Worm (Caenorhabditis elegans) whole organism, L3 larva: ENCODE data around the gene spp-26.
"Not testable (repeated sequence)": the region's sequence is repeated elsewhere in the genome, so short reads cannot be mapped to it uniquely, and the experiment has no call there.

ENCODE experiments used
- ZK546.5 ChIP-seq: sonication (generic microtip); optimal IDR thresholded peaks from 2 replicates; lab custom pipeline; 2017; ENCODE audit warnings: missing biosample characterization, missing genetic modification characterization
- aly-2 ChIP-seq: fragments of 150-350 bp; optimal IDR thresholded peaks from 2 replicates; lab custom pipeline; 2014; ENCODE audit warnings: missing biosample characterization, missing genetic modification characterization
- ama-1 ChIP-seq: fragments of 150-350 bp; optimal IDR thresholded peaks from 2 replicates; lab custom pipeline; 2018
- ceh-82 ChIP-seq: fragments of 150-350 bp; optimal IDR thresholded peaks from 2 replicates; lab custom pipeline; 2014; ENCODE audit warnings: missing biosample characterization, missing genetic modification characterization
- daf-12 ChIP-seq: fragments of 150-350 bp; optimal IDR thresholded peaks from 2 replicates; lab custom pipeline; 2014; ENCODE audit warnings: missing biosample characterization, missing genetic modification reagents, missing genetic modification characterization
- egl-27 ChIP-seq: sonication (generic microtip); optimal IDR thresholded peaks from 4 replicates; lab custom pipeline; 2017; ENCODE audit warnings: missing biosample characterization, missing genetic modification reagents, missing genetic modification characterization
- egl-5 ChIP-seq: fragments of 150-350 bp; optimal IDR thresholded peaks from 2 replicates; lab custom pipeline; 2017; ENCODE audit warnings: missing biosample characterization, missing genetic modification reagents, missing genetic modification characterization, inconsistent platforms
- elt-1 ChIP-seq: fragments of 150-350 bp; optimal IDR thresholded peaks from 2 replicates; lab custom pipeline; 2014; ENCODE audit warnings: missing biosample characterization, missing genetic modification characterization
- elt-2 ChIP-seq: sonication (generic microtip); optimal IDR thresholded peaks from 2 replicates; lab custom pipeline; 2016; ENCODE audit warnings: missing genetic modification reagents, mild to moderate bottlenecking, missing genetic modification characterization, missing compliant biosample characterization
- elt-3 ChIP-seq, 3 experiments: fragments of 150-350 bp in 1 of 3; sonication (generic microtip) in 2 of 3; optimal IDR thresholded peaks; 2 replicates in 2 of 3; 4 replicates in 1 of 3; lab custom pipeline; 2014 to 2017; ENCODE audit warnings: missing biosample characterization in 3 of 3, missing genetic modification characterization in 3 of 3
- fkh-10 ChIP-seq: sonication (generic microtip); optimal IDR thresholded peaks from 2 replicates; lab custom pipeline; 2017; ENCODE audit warnings: missing biosample characterization, missing genetic modification reagents, missing genetic modification characterization
- fkh-2 ChIP-seq: fragments of 150-350 bp; optimal IDR thresholded peaks from 2 replicates; lab custom pipeline; 2014; ENCODE audit warnings: missing biosample characterization, missing genetic modification reagents, missing genetic modification characterization
- fos-1 ChIP-seq: fragments of 150-350 bp; optimal IDR thresholded peaks from 2 replicates; lab custom pipeline; 2014; ENCODE audit warnings: missing biosample characterization, missing genetic modification characterization
- hmg-11 ChIP-seq: sonication (generic microtip); optimal IDR thresholded peaks from 2 replicates; lab custom pipeline; 2016; ENCODE audit warnings: missing genetic modification characterization, missing compliant biosample characterization
- jun-1 ChIP-seq: fragments of 150-350 bp; optimal IDR thresholded peaks from 2 replicates; lab custom pipeline; 2014; ENCODE audit warnings: missing biosample characterization, missing genetic modification reagents, missing genetic modification characterization
- lin-15B ChIP-seq: fragments of 150-350 bp; optimal IDR thresholded peaks from 2 replicates; lab custom pipeline; 2014; ENCODE audit warnings: missing biosample characterization, missing genetic modification characterization
- lin-39 ChIP-seq: fragments of 150-350 bp; optimal IDR thresholded peaks from 2 replicates; lab custom pipeline; 2018; ENCODE audit warnings: missing biosample characterization, missing genetic modification reagents, missing genetic modification characterization
- mdl-1 ChIP-seq: fragments of 150-350 bp; optimal IDR thresholded peaks from 2 replicates; lab custom pipeline; 2014; ENCODE audit warnings: missing biosample characterization, missing genetic modification characterization
- mml-1 ChIP-seq: fragments of 150-350 bp; sonication (generic microtip); optimal IDR thresholded peaks from 3 replicates; lab custom pipeline; 2014; ENCODE audit warnings: missing biosample characterization, missing genetic modification characterization
- nfya-1 ChIP-seq: sonication (generic microtip); optimal IDR thresholded peaks from 2 replicates; lab custom pipeline; 2017; ENCODE audit warnings: missing genetic modification characterization, mild to moderate bottlenecking, missing compliant biosample characterization, antibody characterized with exemption, moderate library complexity; ENCODE audit not compliant: insufficient read depth
- nhr-11 ChIP-seq: fragments of 150-350 bp; optimal IDR thresholded peaks from 2 replicates; lab custom pipeline; 2014; ENCODE audit warnings: missing biosample characterization, missing genetic modification characterization
- nhr-12 ChIP-seq: fragments of 150-350 bp; optimal IDR thresholded peaks from 2 replicates; lab custom pipeline; 2014; ENCODE audit warnings: missing biosample characterization, missing genetic modification characterization
- nhr-23 ChIP-seq: fragments of 150-350 bp; optimal IDR thresholded peaks from 2 replicates; lab custom pipeline; 2014; ENCODE audit warnings: missing biosample characterization, missing genetic modification reagents, missing genetic modification characterization
- nhr-237 ChIP-seq: fragments of 150-350 bp; optimal IDR thresholded peaks from 2 replicates; lab custom pipeline; 2014; ENCODE audit warnings: missing biosample characterization, missing genetic modification characterization
- nhr-25 ChIP-seq: sonication (generic microtip); optimal IDR thresholded peaks from 2 replicates; lab custom pipeline; 2017; ENCODE audit warnings: missing biosample characterization, missing genetic modification characterization
- nhr-28 ChIP-seq: fragments of 150-350 bp; optimal IDR thresholded peaks from 2 replicates; lab custom pipeline; 2014; ENCODE audit warnings: missing biosample characterization, missing genetic modification characterization
- nhr-67 ChIP-seq: fragments of 150-350 bp; optimal IDR thresholded peaks from 2 replicates; lab custom pipeline; 2014; ENCODE audit warnings: missing biosample characterization, missing genetic modification characterization
- nhr-76 ChIP-seq: fragments of 150-350 bp; sonication (generic microtip); optimal IDR thresholded peaks from 5 replicates; lab custom pipeline; 2014; ENCODE audit warnings: missing biosample characterization, missing genetic modification characterization
- nhr-77 ChIP-seq: fragments of 150-350 bp; optimal IDR thresholded peaks from 2 replicates; lab custom pipeline; 2014; ENCODE audit warnings: missing biosample characterization, missing genetic modification characterization
- pha-4 ChIP-seq: fragments of 150-350 bp; optimal IDR thresholded peaks from 2 replicates; lab custom pipeline; 2014; ENCODE audit warnings: missing biosample characterization, missing genetic modification reagents, missing genetic modification characterization
- pqm-1 ChIP-seq: fragments of 150-350 bp; optimal IDR thresholded peaks from 2 replicates; lab custom pipeline; 2017; ENCODE audit warnings: missing biosample characterization, missing genetic modification characterization, inconsistent platforms
- sea-2 ChIP-seq: fragments of 150-350 bp; sonication (generic microtip); optimal IDR thresholded peaks from 4 replicates; lab custom pipeline; 2014; ENCODE audit warnings: missing biosample characterization, missing genetic modification reagents, missing genetic modification characterization
- skn-1 ChIP-seq: fragments of 150-350 bp; optimal IDR thresholded peaks from 2 replicates; lab custom pipeline; 2014; ENCODE audit warnings: missing biosample characterization, missing genetic modification characterization
- snpc-4 ChIP-seq: fragments of 150-350 bp; optimal IDR thresholded peaks from 2 replicates; lab custom pipeline; 2014; ENCODE audit warnings: missing biosample characterization, missing genetic modification characterization
- tbx-2 ChIP-seq: sonication (generic microtip); optimal IDR thresholded peaks from 2 replicates; lab custom pipeline; 2016; ENCODE audit warnings: mild to moderate bottlenecking, missing genetic modification characterization, missing compliant biosample characterization
- unc-39 ChIP-seq: sonication (generic microtip); optimal IDR thresholded peaks from 4 replicates; lab custom pipeline; 2017; ENCODE audit warnings: missing biosample characterization, missing genetic modification characterization
- unc-62 ChIP-seq: fragments of 150-350 bp; sonication (generic microtip); optimal IDR thresholded peaks from 4 replicates; lab custom pipeline; 2014; ENCODE audit warnings: missing biosample characterization, missing genetic modification reagents, missing genetic modification characterization
- ztf-4 ChIP-seq: fragments of 150-350 bp; optimal IDR thresholded peaks from 2 replicates; lab custom pipeline; 2014; ENCODE audit warnings: missing biosample characterization, missing genetic modification characterization

The spp-26 gene

DNA sequence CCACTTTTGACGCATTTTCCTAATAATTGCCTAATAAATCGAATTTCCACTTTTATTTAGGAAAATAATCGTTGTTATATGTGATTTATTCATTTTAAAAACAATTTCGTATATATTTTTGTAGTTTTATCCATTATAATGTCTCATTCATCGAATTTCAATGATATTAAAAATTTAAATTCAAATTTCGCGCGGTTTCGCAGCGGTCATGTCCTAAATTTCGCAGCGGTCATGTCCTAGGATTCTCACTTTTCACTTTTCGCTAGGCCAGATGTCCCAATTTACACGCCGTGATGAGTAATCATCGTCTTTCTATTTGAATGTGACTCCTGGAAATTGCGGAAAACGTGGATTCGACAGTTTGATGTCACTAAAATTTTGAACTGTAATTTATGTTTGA, 22.8 kb upstream of the spp-26 start, which contains the start of gene ZK1055.4:
TSS of gene ZK1055.4 (plus strand) at position 301 of the 400 bp plus-strand sequence.
- not testable (repeated sequence) for TF ChIP-seq unc-62 (GFP tag; lab: Kevin White, UChicago); elt-2 (tag; lab: Kevin White, UChicago); nhr-28

DNA sequence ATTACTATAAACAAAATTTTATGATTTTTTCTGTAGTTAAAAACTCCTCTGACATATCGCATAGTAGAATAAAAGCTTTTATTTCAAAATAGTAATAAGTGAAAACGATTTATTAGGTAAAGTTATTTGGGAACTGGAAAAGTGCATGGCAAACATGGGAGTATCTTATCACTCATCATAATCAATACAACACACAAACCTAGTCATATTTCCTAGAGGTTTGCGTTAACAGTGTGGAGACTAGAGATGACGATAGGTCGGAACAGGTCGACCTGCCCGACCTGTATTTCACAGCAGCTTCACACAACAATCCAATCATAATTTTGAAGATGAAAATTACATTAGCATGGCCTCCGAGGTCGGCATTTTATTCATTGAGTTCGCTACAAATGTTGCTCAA, 21.0 kb upstream of the spp-26 start, which contains the start of gene EGAP9.3:
TSS of gene EGAP9.3 (minus strand) at position 131 of the 400 bp plus-strand sequence.
- TF ChIP-seq mdl-1: no peak
- no peak for TF ChIP-seq mml-1
- TF ChIP-seq tbx-2 (tag; lab: Kevin White, UChicago): no peak
- TF ChIP-seq aly-2 (tag; lab: Kevin White, UChicago): no peak
- no peak for TF ChIP-seq ZK546.5 (tag; lab: Kevin White, UChicago)
- no peak for TF ChIP-seq hmg-11 (tag; lab: Kevin White, UChicago)
- no peak for TF ChIP-seq nhr-11 (tag; lab: Kevin White, UChicago)
- no peak for TF ChIP-seq unc-62 (GFP tag; lab: Kevin White, UChicago)
- no peak for TF ChIP-seq daf-12 (tag; lab: Kevin White, UChicago)
- no peak for TF ChIP-seq elt-3 (tag; optimal IDR thresholded peaks at IDR 0.05; lab: Kevin White, UChicago)
- no peak for TF ChIP-seq nhr-76 (tag; lab: Kevin White, UChicago)
- no peak for TF ChIP-seq egl-5 (tag; lab: Kevin White, UChicago)
- no peak for TF ChIP-seq ama-1 (lab: Kevin White, UChicago)
- no peak for TF ChIP-seq nhr-77 (tag; lab: Kevin White, UChicago)
- no peak for TF ChIP-seq jun-1 (tag; lab: Kevin White, UChicago)
- TF ChIP-seq pqm-1 (tag; lab: Kevin White, UChicago): peak; percentile 21
- peak; percentile 34 for TF ChIP-seq elt-2 (tag; lab: Kevin White, UChicago)

DNA sequence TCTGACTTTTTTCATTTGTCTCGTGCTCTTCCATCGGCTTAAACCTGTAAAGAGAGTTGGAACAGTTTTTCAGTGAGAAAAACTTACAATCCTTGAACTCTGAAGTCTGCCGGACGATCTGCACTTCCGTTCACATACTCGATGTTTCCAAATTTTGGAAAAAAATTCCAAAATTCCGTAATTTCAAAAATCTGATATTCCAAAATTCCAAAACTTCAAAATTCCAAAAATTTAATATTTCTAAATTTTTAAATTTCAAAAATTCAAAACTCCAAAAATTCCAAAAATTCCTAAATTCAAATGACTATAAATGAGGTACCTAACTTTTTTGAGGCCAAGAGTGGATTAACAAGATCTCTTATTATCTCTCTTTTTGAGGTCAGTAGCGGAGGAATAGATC, 17.6 kb upstream of the spp-26 start, which contains the start of gene EGAP9.4:
TSS of gene EGAP9.4 (plus strand) at position 301 of the 400 bp plus-strand sequence.
- TF ChIP-seq snpc-4 (tag; lab: Kevin White, UChicago) (no peak), fkh-2 (tag; lab: Kevin White, UChicago) (no peak), ama-1 (lab: Kevin White, UChicago) (no peak), ceh-82 (tag; lab: Kevin White, UChicago) (no peak), elt-3 (tag; optimal IDR thresholded peaks at IDR 0.05; lab: Kevin White, UChicago) (no peak), mdl-1 (no peak), elt-2 (tag; lab: Kevin White, UChicago) (no peak), lin-15B (no peak), ztf-4 (tag; lab: Kevin White, UChicago) (no peak), nhr-237 (tag; lab: Kevin White, UChicago) (no peak), sea-2 (no peak), nhr-11 (tag; lab: Kevin White, UChicago) (no peak), lin-39 (tag; lab: Kevin White, UChicago) (no peak), egl-27 (tag; lab: Kevin White, UChicago) (no peak), fkh-10 (GFP tag; lab: Kevin White, UChicago) (no peak), pha-4 (tag; lab: Kevin White, UChicago) (no peak), nhr-12 (tag; lab: Kevin White, UChicago) (no peak), mml-1 (no peak), nfya-1 (tag; lab: Kevin White, UChicago) (no peak), skn-1 (no peak)

DNA sequence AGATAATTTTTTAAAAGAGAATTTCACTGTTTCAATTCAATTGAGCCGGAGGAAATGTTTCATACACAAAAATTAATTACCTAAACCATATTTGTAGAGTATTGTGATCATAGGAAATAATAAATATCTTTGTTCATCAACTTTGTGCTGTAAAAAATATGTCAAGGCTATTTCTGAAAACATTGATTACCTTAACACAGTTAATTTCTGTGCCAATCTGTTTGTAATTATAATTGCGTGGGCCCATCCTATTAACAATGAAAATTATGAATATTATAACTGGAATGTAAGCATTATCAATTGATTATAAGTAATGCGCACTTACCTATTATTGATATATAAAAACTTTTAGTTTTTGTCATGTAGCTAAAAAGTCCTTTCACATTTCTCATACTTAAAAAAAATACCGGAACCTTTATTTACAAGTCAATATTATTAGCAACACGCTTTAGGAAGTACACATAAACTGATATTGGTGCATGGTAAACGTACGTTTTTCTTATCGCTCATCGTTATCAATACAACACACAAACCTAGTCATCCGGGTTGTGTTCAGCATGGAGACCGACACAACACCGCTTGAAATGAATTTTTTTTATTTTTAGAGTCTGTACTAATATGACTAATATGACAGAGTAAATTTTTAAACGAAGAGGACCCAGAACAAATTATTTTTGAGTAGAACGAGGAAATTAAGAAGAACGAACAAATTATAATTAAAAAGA, 16.6 kb upstream of the spp-26 start, which contains the start of gene fut-2:
TSS of gene fut-2 (minus strand) at position 485 of the 725 bp plus-strand sequence.
- TF ChIP-seq nhr-28: no peak
- no peak for TF ChIP-seq unc-39 (tag; lab: Kevin White, UChicago)
- peak; percentile 92 for TF ChIP-seq elt-2 (tag; lab: Kevin White, UChicago)
- TF ChIP-seq jun-1 (tag; lab: Kevin White, UChicago): peak; percentile 45
- no peak for TF ChIP-seq nhr-23
- no peak for TF ChIP-seq nfya-1 (tag; lab: Kevin White, UChicago)
- TF ChIP-seq unc-62 (GFP tag; lab: Kevin White, UChicago): no peak
- TF ChIP-seq nhr-67 (tag; lab: Kevin White, UChicago): no peak
- no peak for TF ChIP-seq fos-1
- no peak for TF ChIP-seq nhr-25 (tag; lab: Kevin White, UChicago)
- TF ChIP-seq pha-4 (tag; lab: Kevin White, UChicago): peak; percentile 56
- no peak for TF ChIP-seq sea-2
- TF ChIP-seq skn-1: no peak
- TF ChIP-seq elt-1 (tag; lab: Kevin White, UChicago): no peak
- TF ChIP-seq ama-1 (lab: Kevin White, UChicago): no peak
- TF ChIP-seq pqm-1 (tag; lab: Kevin White, UChicago): peak; percentile 74
- TF ChIP-seq, all 47 proteins: peak for 4
